Worm (Caenorhabditis elegans): Measurements from ENCODE around the gene F40F8.12.

The F40F8.12 gene

DNA sequence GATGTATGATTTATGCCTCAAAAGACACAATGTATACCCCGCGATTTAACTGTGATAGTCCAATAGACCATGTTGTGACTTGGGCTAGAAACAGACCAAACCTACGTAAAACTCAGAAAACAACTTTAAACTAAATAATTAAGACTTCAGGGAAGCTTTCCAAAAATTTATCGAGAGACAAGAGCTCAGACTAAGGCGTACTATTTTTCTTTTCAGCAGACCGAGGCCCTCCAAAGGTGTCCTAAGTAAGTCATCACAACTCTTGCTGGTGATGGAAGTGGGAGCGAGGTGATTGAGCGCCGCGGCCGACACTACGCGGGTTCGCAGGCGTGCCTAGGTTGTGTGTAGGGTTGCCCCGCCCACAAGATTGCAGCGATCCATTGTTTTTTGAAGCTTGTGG, 37.4 kb downstream of the F40F8.12 start (continued):
- peak; percentile 98 for TF ChIP-seq snpc-3.4 (tag; optimal IDR thresholded peaks at IDR 0.05)
- TF ChIP-seq die-1 (tag; optimal IDR thresholded peaks at IDR 0.05), result peak; percentile 39
- 0 out of 2 replicates have a peak, but pooled peaks have one; percentile 65 for TF ChIP-seq let-526 (GFP tag; IDR thresholded peaks at IDR 0.05)
- TF ChIP-seq mcd-1 (GFP tag; IDR thresholded peaks at IDR 0.05), result peak; percentile 90
- TF ChIP-seq sea-2 (GFP tag; IDR thresholded peaks at IDR 0.05), result no peak
- peak; percentile 63 for TF ChIP-seq ceh-27 (GFP tag; optimal IDR thresholded peaks at IDR 0.05)
- peak; percentile 72 for TF ChIP-seq F33H1.4 (GFP tag; IDR thresholded peaks at IDR 0.05)
- peak; percentile 32 for TF ChIP-seq madf-10 (tag; optimal IDR thresholded peaks at IDR 0.05)
- TF ChIP-seq K12H6.12 (tag; optimal IDR thresholded peaks at IDR 0.05), result peak; percentile 21
- 0 out of 2 replicates have a peak, but pooled peaks have one; percentile 51 for TF ChIP-seq aptf-2 (GFP tag; conservative IDR thresholded peaks at IDR 0.05)
- TF ChIP-seq efl-1 (GFP tag; optimal IDR thresholded peaks at IDR 0.05), result peak; percentile 49
- peak; percentile 72 for TF ChIP-seq xnd-1 (tag; optimal IDR thresholded peaks at IDR 0.05)
- TF ChIP-seq lin-40 (tag; optimal IDR thresholded peaks at IDR 0.05), result peak; percentile 40
- TF ChIP-seq Y95B8A.8 (GFP tag; IDR thresholded peaks at IDR 0.05), result peak; percentile 73
- TF ChIP-seq dpl-1 (GFP tag; optimal IDR thresholded peaks at IDR 0.05), result peak; percentile 7
- no peak for TF ChIP-seq lsy-27 (tag; optimal IDR thresholded peaks at IDR 0.05; ENCODE audit: borderline replicate concordance, insufficient read depth)
- 0 out of 2 replicates have a peak, but pooled peaks have one; percentile 66 for TF ChIP-seq C17E4.6 (GFP tag; IDR thresholded peaks at IDR 0.05)
- no peak for TF ChIP-seq F57A8.1 (GFP tag; optimal IDR thresholded peaks at IDR 0.05)
- peak in 1 of 3 experiments; percentile 32 for TF ChIP-seq lin-35 (GFP tag; optimal IDR thresholded peaks at IDR 0.05)
- TF ChIP-seq madf-3 (GFP tag; IDR thresholded peaks at IDR 0.05), result no peak
- TF ChIP-seq unc-130 (GFP tag; optimal IDR thresholded peaks at IDR 0.05), result peak; percentile 54
- TF ChIP-seq ztf-28 (GFP tag; IDR thresholded peaks at IDR 0.05), result peak; percentile 87
- TF ChIP-seq ceh-100 (GFP tag; IDR thresholded peaks at IDR 0.05), result peak; percentile 82
- no peak for TF ChIP-seq F37B4.10 (GFP tag; IDR thresholded peaks at IDR 0.05)
- peak; percentile 90 for TF ChIP-seq zfh-2 (GFP tag; conservative IDR thresholded peaks at IDR 0.05)
- TF ChIP-seq ceh-58 (GFP tag; IDR thresholded peaks at IDR 0.05), result no peak
- 0 out of 2 replicates have a peak, but pooled peaks have one; percentile 75 for TF ChIP-seq ztf-25 (GFP tag; IDR thresholded peaks at IDR 0.05)
- TF ChIP-seq unc-62 (GFP tag; optimal IDR thresholded peaks at IDR 0.05), result no peak
- TF ChIP-seq K11D2.4 (GFP tag; IDR thresholded peaks at IDR 0.05), result 0 out of 2 replicates have a peak, but pooled peaks have one; percentile 26
- TF ChIP-seq lsl-1 (GFP tag; optimal IDR thresholded peaks at IDR 0.05), result peak; percentile 80
- peak; percentile 78 for TF ChIP-seq athp-1 (tag; optimal IDR thresholded peaks at IDR 0.05)
- TF ChIP-seq ama-1 (optimal IDR thresholded peaks at IDR 0.05), result peak; percentile 82
- TF ChIP-seq ama-1 (GFP tag; optimal IDR thresholded peaks at IDR 0.05), result peak in 1 of 2 experiments; percentile 38
- TF ChIP-seq ceh-79 (tag; optimal IDR thresholded peaks at IDR 0.05), result no peak
- TF ChIP-seq D2030.7 (GFP tag; IDR thresholded peaks at IDR 0.05), result peak; percentile 98
- peak; percentile 58 for TF ChIP-seq T26A5.8 (tag; optimal IDR thresholded peaks at IDR 0.05)
- peak; percentile 99 for TF ChIP-seq snpc-4 (GFP tag; optimal IDR thresholded peaks at IDR 0.05)
- peak; percentile 98 to 99 (median 99) for TF ChIP-seq snpc-4 (tag; optimal IDR thresholded peaks at IDR 0.05)
- TF ChIP-seq nfyb-1 (GFP tag; IDR thresholded peaks at IDR 0.05), result peak; percentile 89; the same call in 1 of the 2 replicates
- TF ChIP-seq F23B12.7 (tag; optimal IDR thresholded peaks at IDR 0.05; ENCODE audit: insufficient read depth), result peak; percentile 82
- no peak for TF ChIP-seq pha-4 (tag; optimal IDR thresholded peaks at IDR 0.05)
- TF ChIP-seq B0019.2 (GFP tag; conservative IDR thresholded peaks at IDR 0.05), result peak; percentile 82
- peak; percentile 80 for TF ChIP-seq dpff-1 (tag; optimal IDR thresholded peaks at IDR 0.05)
- TF ChIP-seq pbrm-1 (GFP tag; IDR thresholded peaks at IDR 0.05), result peak; percentile 98
- TF ChIP-seq snpc-1.1 (tag; optimal IDR thresholded peaks at IDR 0.05; ENCODE audit: insufficient read depth), result peak; percentile 99
- TF ChIP-seq nfya-2 (GFP tag; IDR thresholded peaks at IDR 0.05), result no peak
- peak; percentile 83 for TF ChIP-seq bed-2 (GFP tag; IDR thresholded peaks at IDR 0.05)
- TF ChIP-seq hsf-1 (GFP tag; IDR thresholded peaks at IDR 0.05), result peak; percentile 69; the same call in 1 of the 2 replicates
